Worm (Caenorhabditis elegans): ENCODE measurements around the gene spp-16.

DNA sequence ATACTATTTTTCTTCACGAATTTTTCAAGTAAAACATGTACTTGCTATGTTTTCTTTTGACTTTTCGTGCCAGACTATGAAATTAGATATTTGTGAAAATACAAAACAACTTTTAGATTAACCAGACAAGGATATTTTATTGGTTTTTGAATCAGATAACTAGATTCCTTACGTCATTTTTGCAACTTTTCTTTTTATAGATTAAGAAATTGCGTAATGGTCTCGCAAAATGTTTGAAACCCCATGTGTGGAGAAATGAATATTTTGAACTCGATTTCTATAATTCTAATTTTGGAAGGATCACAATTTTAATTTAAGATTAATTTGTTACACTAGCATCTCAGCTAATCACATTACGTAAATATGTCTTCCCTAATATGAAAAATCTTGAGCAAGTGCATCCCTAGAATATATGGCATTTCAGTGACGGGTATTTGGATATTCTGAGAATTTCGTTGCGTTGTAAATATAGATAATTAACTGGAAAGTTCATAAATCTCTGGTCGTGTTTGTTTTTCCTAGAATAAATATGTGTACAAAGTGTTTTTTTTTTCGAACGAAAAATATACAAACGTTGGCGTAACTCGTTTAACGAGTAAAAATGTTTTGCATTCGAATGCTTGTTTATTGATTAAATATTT lies 38.5 kb downstream of the spp-16 start:
- TF ChIP-seq nhr-19 (GFP tag; conservative IDR thresholded peaks at IDR 0.05) (no peak), mep-1 (tag; optimal IDR thresholded peaks at IDR 0.05) (no peak), zag-1 (tag; optimal IDR thresholded peaks at IDR 0.05) (no peak), fkh-10 (GFP tag; optimal IDR thresholded peaks at IDR 0.05) (no peak)

Data from whole organism, L1 larva.